Fruit fly (Drosophila melanogaster) whole organism, embryonic: ENCODE results near the gene lobo.
"Not testable (repeated sequence)": the region's sequence is repeated elsewhere in the genome, so short reads cannot be mapped to it uniquely, and the experiment has no call there.

Source experiments
- Aef1 ChIP-seq: fragments of 200-800 bp; sonication (Bioruptor generic); IDR thresholded peaks from 3 replicates; pipeline ENCODE4 v1.3.6; 2022; ENCODE audit warnings: missing biosample characterization, missing genetic modification characterization
- B-H1 ChIP-seq: fragments of 200-800 bp; sonication (Bioruptor generic); IDR thresholded peaks from 3 replicates; pipeline ENCODE4 v1.3.6; 2022; ENCODE audit warnings: missing biosample characterization, missing genetic modification characterization
- B-H2 ChIP-seq: fragments of 200-800 bp; sonication (Bioruptor generic); optimal IDR thresholded peaks from 2 replicates; lab custom pipeline; 2018; ENCODE audit warnings: missing biosample characterization, mild to moderate bottlenecking, missing genetic modification characterization
- CG10209 ChIP-seq: fragments of 200-800 bp; sonication (Bioruptor generic); optimal IDR thresholded peaks from 3 replicates; lab custom pipeline; 2017; ENCODE audit warnings: missing biosample characterization, mild to moderate bottlenecking, missing genetic modification characterization, missing genetic modification reagents
- CG10366 ChIP-seq: fragments of 200-800 bp; sonication (Bioruptor generic); IDR thresholded peaks from 2 replicates; pipeline ENCODE4 v1.3.6; 2022; ENCODE audit warnings: missing biosample characterization, missing genetic modification characterization
- CG10431 ChIP-seq: fragments of 200-800 bp; sonication (Bioruptor generic); optimal IDR thresholded peaks from 3 replicates; lab custom pipeline; 2018; ENCODE audit warnings: missing biosample characterization, mild to moderate bottlenecking, missing genetic modification characterization
- CG12391 ChIP-seq: fragments of 200-800 bp; sonication (Bioruptor generic); optimal IDR thresholded peaks from 3 replicates; lab custom pipeline; 2018; ENCODE audit warnings: missing biosample characterization, mild to moderate bottlenecking, missing genetic modification characterization, moderate library complexity
- CG14014 ChIP-seq: fragments of 200-800 bp; sonication (Bioruptor generic); IDR thresholded peaks from 2 replicates; pipeline ENCODE4 v1.3.6; 2022; ENCODE audit warnings: missing biosample characterization, missing genetic modification characterization
- CG14050 ChIP-seq: fragments of 200-800 bp; sonication (Bioruptor generic); IDR thresholded peaks from 3 replicates; pipeline ENCODE4 v1.3.6; 2022; ENCODE audit warnings: missing biosample characterization, missing genetic modification characterization
- CG14710 ChIP-seq: fragments of 200-800 bp; sonication (Bioruptor generic); optimal IDR thresholded peaks from 3 replicates; lab custom pipeline; 2019; ENCODE audit warnings: missing biosample characterization, mild to moderate bottlenecking, missing genetic modification characterization, moderate library complexity
- CG15479 ChIP-seq: fragments of 200-800 bp; sonication (Bioruptor generic); optimal IDR thresholded peaks from 3 replicates; lab custom pipeline; 2019; ENCODE audit warnings: missing biosample characterization, mild to moderate bottlenecking, missing genetic modification characterization, moderate library complexity
- CG16813 ChIP-seq: fragments of 200-800 bp; sonication (Bioruptor generic); IDR thresholded peaks from 3 replicates; pipeline ENCODE4 v1.3.6; 2022; ENCODE audit warnings: missing biosample characterization, missing genetic modification characterization; ENCODE audit not compliant: partially characterized antibody
- CG16815 ChIP-seq: fragments of 200-800 bp; sonication (Bioruptor generic); optimal IDR thresholded peaks from 3 replicates; lab custom pipeline; 2017; ENCODE audit warnings: missing biosample characterization, mild to moderate bottlenecking, missing genetic modification characterization
- CG17912 ChIP-seq: fragments of 200-800 bp; sonication (Bioruptor generic); optimal IDR thresholded peaks from 2 replicates; lab custom pipeline; 2018; ENCODE audit warnings: missing biosample characterization, mild to moderate bottlenecking, missing genetic modification characterization
- CG18262 ChIP-seq: fragments of 200-800 bp; optimal IDR thresholded peaks from 3 replicates; lab custom pipeline; 2019; ENCODE audit warnings: missing biosample characterization, mild to moderate bottlenecking, missing genetic modification characterization, moderate library complexity
- CG2712 ChIP-seq: fragments of 200-800 bp; optimal IDR thresholded peaks from 3 replicates; lab custom pipeline; 2019; ENCODE audit warnings: missing biosample characterization, mild to moderate bottlenecking, missing genetic modification characterization, moderate library complexity
- CG30403 ChIP-seq: fragments of 200-800 bp; sonication (Bioruptor generic); optimal IDR thresholded peaks from 3 replicates; lab custom pipeline; 2016; ENCODE audit warnings: missing biosample characterization, missing genetic modification characterization
- CG31441 ChIP-seq: fragments of 200-800 bp; sonication (Bioruptor generic); IDR thresholded peaks from 2 replicates; pipeline ENCODE4 v1.3.6; 2022; ENCODE audit warnings: missing biosample characterization, missing genetic modification characterization
- CG34376 ChIP-seq: fragments of 200-800 bp; sonication (Bioruptor generic); optimal IDR thresholded peaks from 2 replicates; lab custom pipeline; 2018; ENCODE audit warnings: missing biosample characterization, mild to moderate bottlenecking, missing genetic modification characterization
- CG6813 ChIP-seq: fragments of 200-800 bp; sonication (Bioruptor generic); optimal IDR thresholded peaks from 2 replicates; lab custom pipeline; 2017; ENCODE audit warnings: missing biosample characterization, missing genetic modification characterization, mild to moderate bottlenecking, moderate library complexity, missing genetic modification reagents
- CG7372 ChIP-seq: fragments of 200-800 bp; sonication (Bioruptor generic); IDR thresholded peaks from 2 replicates; pipeline ENCODE4 v1.3.6; 2022; ENCODE audit warnings: missing biosample characterization, missing genetic modification characterization
- CG7963 ChIP-seq: fragments of 200-800 bp; sonication (Bioruptor generic); IDR thresholded peaks from 3 replicates; pipeline ENCODE4 v1.3.6; 2022; ENCODE audit warnings: missing biosample characterization, missing genetic modification characterization; ENCODE audit not compliant: partially characterized antibody
- CG8765 ChIP-seq: fragments of 200-800 bp; sonication (Bioruptor generic); IDR thresholded peaks from 2 replicates; pipeline ENCODE4 v1.3.6; 2022; ENCODE audit warnings: missing biosample characterization, missing genetic modification characterization
- CG9876 ChIP-seq: fragments of 200-800 bp; sonication (Bioruptor generic); optimal IDR thresholded peaks from 2 replicates; lab custom pipeline; 2016; ENCODE audit warnings: missing biosample characterization, missing genetic modification characterization
- Fer3 ChIP-seq: fragments of 200-800 bp; sonication (Bioruptor generic); optimal IDR thresholded peaks from 2 replicates; lab custom pipeline; 2018; ENCODE audit warnings: missing biosample characterization, mild to moderate bottlenecking, missing genetic modification characterization, moderate library complexity
- MESR4 ChIP-seq: fragments of 200-800 bp; sonication (Bioruptor generic); optimal IDR thresholded peaks from 2 replicates; lab custom pipeline; 2018; ENCODE audit warnings: missing biosample characterization, mild to moderate bottlenecking, missing genetic modification characterization, moderate library complexity
- MTF-1 ChIP-seq: fragments of 200-800 bp; sonication (Bioruptor generic); optimal IDR thresholded peaks from 2 replicates; lab custom pipeline; 2018; ENCODE audit warnings: missing biosample characterization, mild to moderate bottlenecking, missing genetic modification characterization, borderline replicate concordance
- Scr ChIP-seq: fragments of 200-800 bp; sonication (Bioruptor generic); IDR thresholded peaks from 2 replicates; pipeline ENCODE4 v1.3.6; 2022; ENCODE audit warnings: missing biosample characterization, missing genetic modification characterization; ENCODE audit not compliant: partially characterized antibody
- Sry-δ ChIP-seq: fragments of 200-800 bp; sonication (Bioruptor generic); optimal IDR thresholded peaks from 2 replicates; lab custom pipeline; 2016; ENCODE audit warnings: missing biosample characterization, missing genetic modification characterization
- Usf ChIP-seq: fragments of 200-800 bp; sonication (Bioruptor generic); optimal IDR thresholded peaks from 2 replicates; lab custom pipeline; 2017; ENCODE audit warnings: missing genotype, missing biosample characterization, missing genetic modification characterization
- ac ChIP-seq: fragments of 200-800 bp; sonication (Bioruptor generic); optimal IDR thresholded peaks from 3 replicates; lab custom pipeline; 2017; ENCODE audit warnings: missing biosample characterization, mild to moderate bottlenecking, missing genetic modification characterization
- ara ChIP-seq: fragments of 200-800 bp; sonication (Bioruptor generic); IDR thresholded peaks from 2 replicates; pipeline ENCODE4 v1.3.6; 2022; ENCODE audit warnings: missing biosample characterization, missing genetic modification characterization
- ci ChIP-seq: fragments of 200-800 bp; sonication (Bioruptor generic); IDR thresholded peaks from 3 replicates; pipeline ENCODE4 v1.3.6; 2022; ENCODE audit warnings: missing biosample characterization, missing genetic modification characterization
- danr ChIP-seq: fragments of 200-800 bp; sonication (Bioruptor generic); IDR thresholded peaks from 2 replicates; pipeline ENCODE4 v1.3.6; 2022; ENCODE audit warnings: missing biosample characterization, missing genetic modification characterization
- dati ChIP-seq: fragments of 200-800 bp; sonication (Bioruptor generic); IDR thresholded peaks from 2 replicates; pipeline ENCODE4 v1.3.6; 2022; ENCODE audit warnings: missing biosample characterization, missing genetic modification characterization
- knrl ChIP-seq: fragments of 200-800 bp; sonication (Bioruptor generic); IDR thresholded peaks from 3 replicates; pipeline ENCODE4 v1.3.6; 2022; ENCODE audit warnings: missing biosample characterization, missing genetic modification characterization; ENCODE audit not compliant: partially characterized antibody
- mld ChIP-seq: fragments of 200-800 bp; sonication (Bioruptor generic); IDR thresholded peaks from 3 replicates; pipeline ENCODE4 v1.3.6; 2022; ENCODE audit warnings: missing biosample characterization, missing genetic modification characterization; ENCODE audit not compliant: partially characterized antibody
- nerfin-2 ChIP-seq: fragments of 200-800 bp; sonication (Bioruptor generic); IDR thresholded peaks from 2 replicates; pipeline ENCODE4 v1.3.6; 2022; ENCODE audit warnings: missing biosample characterization, missing genetic modification characterization; ENCODE audit not compliant: partially characterized antibody
- odd ChIP-seq: fragments of 200-800 bp; sonication (Bioruptor generic); optimal IDR thresholded peaks from 2 replicates; lab custom pipeline; 2017; ENCODE audit warnings: missing biosample characterization, mild to moderate bottlenecking, missing genetic modification characterization
- otp ChIP-seq: fragments of 200-800 bp; sonication (Bioruptor generic); IDR thresholded peaks from 3 replicates; pipeline ENCODE4, ENCODE4 v1.3.6; 2022; ENCODE audit warnings: missing biosample characterization, missing genetic modification characterization
- pfk ChIP-seq: fragments of 200-800 bp; sonication (Bioruptor generic); optimal IDR thresholded peaks from 2 replicates; lab custom pipeline; 2018; ENCODE audit warnings: missing biosample characterization, mild to moderate bottlenecking, missing genetic modification characterization, moderate library complexity
- sc ChIP-seq, 3 experiments: fragments of >200 bp in 2 of 3; fragments of 200-800 bp in 1 of 3; sonication (Bioruptor generic) in 1 of 3; optimal IDR thresholded peaks; 2 replicates in 2 of 3; 3 replicates in 1 of 3; lab custom pipeline; 2017; ENCODE audit warnings: mild to moderate bottlenecking in 1 of 3, missing biosample characterization in 1 of 3, missing genetic modification characterization in 1 of 3, missing genetic modification reagents in 1 of 3
- sim ChIP-seq: fragments of 200-800 bp; sonication (Bioruptor generic); IDR thresholded peaks from 2 replicates; pipeline ENCODE4 v1.3.6; 2022; ENCODE audit warnings: missing biosample characterization, missing genetic modification characterization
- slbo ChIP-seq: fragments of 200-800 bp; sonication (Bioruptor generic); IDR thresholded peaks from 2 replicates; pipeline ENCODE4 v1.3.6; 2022; ENCODE audit warnings: missing biosample characterization, missing genetic modification characterization
- sug ChIP-seq: fragments of 200-800 bp; optimal IDR thresholded peaks from 2 replicates; lab custom pipeline; 2019; ENCODE audit warnings: missing biosample characterization, mild to moderate bottlenecking, missing genetic modification characterization, moderate library complexity
- tgo ChIP-seq: fragments of 200-800 bp; sonication (Bioruptor generic); IDR thresholded peaks from 3 replicates; pipeline ENCODE4 v1.3.6; 2022; ENCODE audit warnings: missing biosample characterization, missing genetic modification characterization
- toy ChIP-seq: fragments of 200-800 bp; sonication (Bioruptor generic); IDR thresholded peaks from 2 replicates; pipeline ENCODE4 v1.3.6; 2022; ENCODE audit warnings: missing biosample characterization, missing genetic modification characterization
- zfh2 ChIP-seq: fragments of 200-800 bp; sonication (Bioruptor generic); optimal IDR thresholded peaks from 2 replicates; lab custom pipeline; 2016; ENCODE audit warnings: missing biosample characterization, missing genetic modification characterization

lobo gene

DNA sequence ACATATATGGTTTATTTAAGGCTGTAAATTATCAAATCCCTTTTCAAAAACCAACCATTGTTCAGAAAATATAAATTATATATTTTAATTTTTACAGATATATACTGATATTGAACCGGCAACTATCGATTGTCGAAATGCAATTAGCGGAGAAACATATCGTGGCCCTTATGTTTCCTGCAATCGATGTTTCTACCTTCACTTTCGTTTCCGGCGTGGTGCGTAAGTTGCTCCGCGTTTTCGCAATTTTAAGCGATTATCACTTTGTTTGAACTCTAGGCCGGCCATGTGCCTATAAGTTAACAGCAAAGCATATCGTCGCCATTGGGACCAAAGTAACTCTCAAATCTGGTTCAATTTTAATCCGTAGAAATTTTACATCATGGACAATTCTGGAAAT, 70.3 kb downstream of the lobo start, which contains the start of gene vig2 (continued):
- TF ChIP-seq CG12391 (tag; lab: Kevin White, UChicago), result peak; percentile 27
- TF ChIP-seq zfh2, result peak; percentile 10
- TF ChIP-seq ci (GFP tag; lab: Robert Waterston, UW), result peak; percentile 95
- peak; percentile 80 for TF ChIP-seq nerfin-2 (GFP tag; lab: Robert Waterston, UW)
- TF ChIP-seq CG6813 (GFP tag; lab: Kevin White, UChicago), result peak; percentile 59
- peak; percentile 43 for TF ChIP-seq CG14710 (tag; lab: Kevin White, UChicago)
- TF ChIP-seq sim (GFP tag; lab: Robert Waterston, UW), result peak; percentile 54; the same call in 1 of the 2 replicates
- TF ChIP-seq mld (GFP tag; lab: Robert Waterston, UW), result peak; percentile 91
- TF ChIP-seq danr (GFP tag; lab: Robert Waterston, UW), result 0 out of 2 replicates have a peak, but pooled peaks have one; percentile 8
- TF ChIP-seq CG10366 (GFP tag; lab: Robert Waterston, UW), result peak; percentile 84
- peak; percentile 2 for TF ChIP-seq ac (GFP tag; lab: Kevin White, UChicago)
- TF ChIP-seq CG10431 (GFP tag; lab: Kevin White, UChicago), result peak; percentile 54
- TF ChIP-seq tgo, result peak; percentile 53
- peak; percentile 29 for TF ChIP-seq pfk (GFP tag; lab: Kevin White, UChicago)
- peak; percentile 81 for TF ChIP-seq MTF-1
- peak; percentile 87 for TF ChIP-seq slbo
- TF ChIP-seq sc (optimal IDR thresholded peaks at IDR 0.05; lab: Kevin White, UChicago), result not testable (repeated sequence)
- peak; percentile 3 for TF ChIP-seq sc (GFP tag; optimal IDR thresholded peaks at IDR 0.05; lab: Kevin White, UChicago)
- peak; percentile 46 for TF ChIP-seq CG15479 (GFP tag; lab: Kevin White, UChicago)
- peak; percentile 65; the same call in 2 of the 3 replicates for TF ChIP-seq CG14050
- TF ChIP-seq CG9876 (GFP tag; lab: Kevin White, UChicago), result peak; percentile 4
- peak; percentile 65; the same call in 2 of the 3 replicates for TF ChIP-seq Aef1 (GFP tag; lab: Robert Waterston, UW)
- TF ChIP-seq MESR4 (GFP tag; lab: Kevin White, UChicago), result peak; percentile 72
- TF ChIP-seq odd, result peak; percentile 18
- peak; percentile 39 for TF ChIP-seq Usf
- TF ChIP-seq CG34376 (GFP tag; lab: Kevin White, UChicago), result peak; percentile 57
- TF ChIP-seq CG16815, result peak; percentile 7
- TF ChIP-seq CG17912 (GFP tag; lab: Kevin White, UChicago), result peak; percentile 40
- peak; percentile 59 for TF ChIP-seq CG10209 (GFP tag; lab: Kevin White, UChicago)
- TF ChIP-seq CG30403 (GFP tag; lab: Kevin White, UChicago), result peak; percentile 29
- peak; percentile 22; the same call in 1 of the 2 replicates for TF ChIP-seq CG8765 (GFP tag; lab: Robert Waterston, UW)
- peak; percentile 73 for TF ChIP-seq ara (GFP tag; lab: Robert Waterston, UW)
- peak; percentile 3 for TF ChIP-seq B-H2
- TF ChIP-seq sug, result peak; percentile 15
- TF ChIP-seq Scr (GFP tag; lab: Robert Waterston, UW), result peak; percentile 90
- peak; percentile 57; the same call in 1 of the 2 replicates for TF ChIP-seq toy (GFP tag; lab: Robert Waterston, UW)
- peak; percentile 40 for TF ChIP-seq CG18262 (tag; lab: Kevin White, UChicago)
- peak; percentile 75; the same call in 1 of the 2 replicates for TF ChIP-seq CG14014 (GFP tag; lab: Robert Waterston, UW)
- 0 out of 2 replicates have a peak, but pooled peaks have one; percentile 13 for TF ChIP-seq CG31441
- peak; percentile 50 for TF ChIP-seq Fer3
- TF ChIP-seq CG2712 (tag; lab: Kevin White, UChicago), result peak; percentile 15
- TF ChIP-seq dati, result 0 out of 2 replicates have a peak, but pooled peaks have one; percentile 62
- peak; percentile 63; the same call in 1 of the 2 replicates for TF ChIP-seq CG7372 (GFP tag; lab: Robert Waterston, UW)
- peak; percentile 91 for TF ChIP-seq CG16813 (GFP tag; lab: Robert Waterston, UW)
- TF ChIP-seq otp, result peak; percentile 87
- TF ChIP-seq CG7963, result peak; percentile 91
- peak; percentile 56 for TF ChIP-seq Sry-δ (GFP tag; lab: Kevin White, UChicago)
- peak; percentile 39; the same call in 1 of the 3 replicates for TF ChIP-seq B-H1
- TF ChIP-seq knrl (GFP tag; lab: Robert Waterston, UW), result peak; percentile 89
